Worm (Caenorhabditis elegans): Measurements from ENCODE around the gene noca-2.
A peak's percentile ranks its signal among the peaks of the same experiment; 100 is the strongest.
"Not testable (repeated sequence)": the region's sequence is repeated elsewhere in the genome, so short reads cannot be mapped to it uniquely, and the experiment has no call there.

noca-2 gene

ce11 chrX:11637721-11638120 is 29.2 kb upstream of the noca-2 start:
- no peak for TF ChIP-seq unc-39 (tag; optimal IDR thresholded peaks at IDR 0.05)
- TF ChIP-seq zag-1 (tag; optimal IDR thresholded peaks at IDR 0.05), result no peak
- no peak for TF ChIP-seq nhr-12 (tag; optimal IDR thresholded peaks at IDR 0.05)
- TF ChIP-seq R02D3.7 (tag; optimal IDR thresholded peaks at IDR 0.05), result no peak
- TF ChIP-seq C34F6.9 (tag; optimal IDR thresholded peaks at IDR 0.05), result no peak
- TF ChIP-seq blmp-1 (tag; optimal IDR thresholded peaks at IDR 0.05; ENCODE audit: insufficient read depth), result no peak
- TF ChIP-seq ztf-4 (tag; optimal IDR thresholded peaks at IDR 0.05), result no peak

DNA sequence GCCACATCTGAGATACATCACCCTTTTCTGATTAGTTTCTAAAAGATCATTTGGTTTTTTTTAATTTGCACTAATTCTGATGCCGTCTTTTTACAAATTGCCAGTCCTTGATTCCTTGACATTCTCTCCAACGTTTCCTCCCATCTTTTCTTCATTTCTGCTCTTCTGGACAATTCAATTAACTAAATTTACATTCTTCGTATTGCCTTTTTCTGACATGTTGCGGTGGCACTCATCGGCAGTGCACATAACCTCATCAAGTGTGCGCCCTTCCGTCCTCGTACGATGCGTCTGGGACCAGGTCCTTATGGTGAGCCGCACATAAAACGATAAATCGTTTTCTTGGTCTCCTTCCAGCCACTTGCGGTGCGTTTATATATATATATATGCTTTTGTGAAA is 27.9 kb upstream of the noca-2 start:
- TF ChIP-seq ztf-4 (tag; optimal IDR thresholded peaks at IDR 0.05), result no peak
- TF ChIP-seq elt-3 (tag; optimal IDR thresholded peaks at IDR 0.05), result no peak
- no peak for TF ChIP-seq peb-1 (tag; optimal IDR thresholded peaks at IDR 0.05)
- no peak for TF ChIP-seq nhr-21 (tag; optimal IDR thresholded peaks at IDR 0.05)
- TF ChIP-seq lin-13 (GFP tag; optimal IDR thresholded peaks at IDR 0.05), result no peak
- TF ChIP-seq ceh-16 (tag; optimal IDR thresholded peaks at IDR 0.05), result no peak

DNA sequence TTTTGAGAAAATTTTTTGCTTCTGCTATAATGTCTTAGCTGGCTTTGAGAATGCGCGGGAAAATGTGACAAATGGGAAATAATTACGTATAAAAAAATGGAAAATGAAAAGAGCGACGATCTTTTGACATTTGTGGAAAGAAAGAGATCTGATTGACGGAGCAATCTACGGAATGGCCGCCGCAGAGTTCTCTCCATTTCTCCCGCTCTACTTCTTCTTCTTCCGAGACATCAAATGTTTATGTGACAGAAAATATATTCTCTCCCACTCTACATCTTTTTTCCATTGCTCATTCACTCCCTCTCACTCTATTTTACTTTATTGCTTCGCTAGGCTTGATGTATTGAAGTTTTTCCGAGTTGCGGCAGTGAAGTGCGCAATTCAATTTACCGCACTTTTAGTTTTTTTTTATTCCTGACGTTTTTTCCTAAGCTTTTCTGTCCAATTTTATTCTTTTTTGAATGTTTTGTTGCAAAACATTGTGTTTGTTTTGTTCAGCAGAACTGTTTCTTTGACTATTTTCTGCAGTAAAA is 26.4 kb upstream of the noca-2 start:
- TF ChIP-seq nhr-129 (tag; optimal IDR thresholded peaks at IDR 0.05) (peak; percentile 24), R02D3.7 (tag; optimal IDR thresholded peaks at IDR 0.05) (no peak), zag-1 (tag; optimal IDR thresholded peaks at IDR 0.05) (peak; percentile 60), gmeb-1 (tag; optimal IDR thresholded peaks at IDR 0.05) (no peak), lin-39 (tag; optimal IDR thresholded peaks at IDR 0.05) (no peak), sma-9 (GFP tag; optimal IDR thresholded peaks at IDR 0.05) (peak; percentile 14), sma-9 (tag; optimal IDR thresholded peaks at IDR 0.05) (no peak), C34F6.9 (tag; optimal IDR thresholded peaks at IDR 0.05) (peak; percentile 48), unc-55 (GFP tag; optimal IDR thresholded peaks at IDR 0.05) (peak; percentile 58), egl-27 (tag; optimal IDR thresholded peaks at IDR 0.05) (peak; percentile 16), mdl-1 (tag; optimal IDR thresholded peaks at IDR 0.05) (no peak)

DNA sequence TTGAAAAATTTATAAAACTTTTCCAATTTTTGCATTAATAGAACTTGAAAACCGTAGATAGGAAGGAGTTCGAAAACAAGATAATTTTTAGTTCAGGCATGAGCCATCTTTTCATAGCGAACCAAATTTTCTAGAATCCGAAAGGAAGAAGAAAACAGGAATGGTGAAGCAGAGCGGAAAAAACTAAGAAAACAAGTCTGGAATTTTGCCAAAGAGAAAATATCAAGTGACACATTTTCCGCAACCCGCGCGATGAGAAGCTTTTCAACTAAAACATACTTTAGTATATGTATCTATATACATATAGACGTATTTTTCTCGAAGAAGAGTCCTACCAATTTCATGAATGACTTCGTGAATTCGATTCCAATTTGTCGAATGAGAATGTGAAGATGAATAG is 25.4 kb upstream of the noca-2 start:
- no peak for TF ChIP-seq skn-1 (tag; optimal IDR thresholded peaks at IDR 0.05)
- no peak for TF ChIP-seq mab-5 (tag; optimal IDR thresholded peaks at IDR 0.05)
- no peak for TF ChIP-seq ztf-11 (tag; optimal IDR thresholded peaks at IDR 0.05)
- no peak for TF ChIP-seq nhr-12 (tag; optimal IDR thresholded peaks at IDR 0.05)
- no peak for TF ChIP-seq elt-1 (tag; optimal IDR thresholded peaks at IDR 0.05)
- TF ChIP-seq sem-4 (tag; optimal IDR thresholded peaks at IDR 0.05), result no peak
- no peak for TF ChIP-seq egl-27 (tag; optimal IDR thresholded peaks at IDR 0.05)
- no peak for TF ChIP-seq unc-55 (GFP tag; optimal IDR thresholded peaks at IDR 0.05)

- TF ChIP-seq blmp-1 (tag; optimal IDR thresholded peaks at IDR 0.05; ENCODE audit: insufficient read depth), result peak; percentile 40
- TF ChIP-seq unc-55 (GFP tag; optimal IDR thresholded peaks at IDR 0.05), result peak; percentile 17
- peak in 1 of 2 experiments; percentile 34 for TF ChIP-seq lsy-2 (tag; optimal IDR thresholded peaks at IDR 0.05)
- peak; percentile 37 for TF ChIP-seq crh-2 (tag; optimal IDR thresholded peaks at IDR 0.05)
- peak; percentile 52 for TF ChIP-seq ceh-16 (tag; optimal IDR thresholded peaks at IDR 0.05)
- TF ChIP-seq F13H6.1 (tag; optimal IDR thresholded peaks at IDR 0.05), result peak; percentile 93
- peak; percentile 78 for TF ChIP-seq mab-5 (tag; optimal IDR thresholded peaks at IDR 0.05)
- peak; percentile 25 for TF ChIP-seq sma-9 (GFP tag; optimal IDR thresholded peaks at IDR 0.05)
- not testable (repeated sequence) for TF ChIP-seq sma-9 (tag; optimal IDR thresholded peaks at IDR 0.05)
- peak; percentile 66 for TF ChIP-seq nhr-129 (tag; optimal IDR thresholded peaks at IDR 0.05)
- TF ChIP-seq Y55F3AM.14 (GFP tag; optimal IDR thresholded peaks at IDR 0.05), result peak; percentile 93
- peak; percentile 1 for TF ChIP-seq nhr-21 (tag; optimal IDR thresholded peaks at IDR 0.05)
- peak; percentile 63 for TF ChIP-seq nhr-25 (tag; optimal IDR thresholded peaks at IDR 0.05)
- TF ChIP-seq zag-1 (tag; optimal IDR thresholded peaks at IDR 0.05), result peak; percentile 8
- peak in 1 of 2 experiments; percentile 12 for TF ChIP-seq mdl-1 (tag; optimal IDR thresholded peaks at IDR 0.05)
- peak; percentile 20 for TF ChIP-seq C34F6.9 (tag; optimal IDR thresholded peaks at IDR 0.05)
These were observed 23.1 kb upstream of the noca-2 start, which contains the start of gene sto-4 for ce11 chrX:11643767-11644235. sto-4 (plus strand) TSS chrX:11644126.

- TF ChIP-seq mdl-1 (tag; optimal IDR thresholded peaks at IDR 0.05) (no peak), crh-2 (tag; optimal IDR thresholded peaks at IDR 0.05) (peak; percentile 22), nhr-21 (tag; optimal IDR thresholded peaks at IDR 0.05) (peak; percentile 25), peb-1 (tag; optimal IDR thresholded peaks at IDR 0.05) (no peak), lin-11 (tag; optimal IDR thresholded peaks at IDR 0.05) (no peak), Y55F3AM.14 (GFP tag; optimal IDR thresholded peaks at IDR 0.05) (no peak), nhr-25 (tag; optimal IDR thresholded peaks at IDR 0.05) (peak; percentile 22), nhr-77 (tag; optimal IDR thresholded peaks at IDR 0.05) (no peak), skn-1 (tag; optimal IDR thresholded peaks at IDR 0.05) (no peak), sma-9 (GFP tag; optimal IDR thresholded peaks at IDR 0.05) (peak; percentile 23), sma-9 (tag; optimal IDR thresholded peaks at IDR 0.05) (no peak), alr-1 (tag; optimal IDR thresholded peaks at IDR 0.05) (no peak), snpc-4 (tag; optimal IDR thresholded peaks at IDR 0.05) (no peak), ama-1 (optimal IDR thresholded peaks at IDR 0.05) (no peak), ceh-82 (tag; optimal IDR thresholded peaks at IDR 0.05) (no peak), egl-27 (tag; optimal IDR thresholded peaks at IDR 0.05) (no peak), fos-1 (tag; optimal IDR thresholded peaks at IDR 0.05) (peak; percentile 27), nhr-10 (tag; optimal IDR thresholded peaks at IDR 0.05) (no peak), gmeb-1 (tag; optimal IDR thresholded peaks at IDR 0.05) (peak; percentile 43), sma-3 (GFP tag; optimal IDR thresholded peaks at IDR 0.05) (peak; percentile 63), nhr-12 (tag; optimal IDR thresholded peaks at IDR 0.05) (no peak), nhr-11 (tag; optimal IDR thresholded peaks at IDR 0.05) (no peak), blmp-1 (tag; optimal IDR thresholded peaks at IDR 0.05; ENCODE audit: insufficient read depth) (no peak), R02D3.7 (tag; optimal IDR thresholded peaks at IDR 0.05) (no peak), unc-39 (tag; optimal IDR thresholded peaks at IDR 0.05) (no peak)
These were observed 21.4 kb upstream of the noca-2 start for ce11 chrX:11645517-11645916.

Measured in whole organism, L2 larva.